Fruit fly (Drosophila melanogaster): Measurements from ENCODE around the gene CG6761.

The CG6761 gene

DNA sequence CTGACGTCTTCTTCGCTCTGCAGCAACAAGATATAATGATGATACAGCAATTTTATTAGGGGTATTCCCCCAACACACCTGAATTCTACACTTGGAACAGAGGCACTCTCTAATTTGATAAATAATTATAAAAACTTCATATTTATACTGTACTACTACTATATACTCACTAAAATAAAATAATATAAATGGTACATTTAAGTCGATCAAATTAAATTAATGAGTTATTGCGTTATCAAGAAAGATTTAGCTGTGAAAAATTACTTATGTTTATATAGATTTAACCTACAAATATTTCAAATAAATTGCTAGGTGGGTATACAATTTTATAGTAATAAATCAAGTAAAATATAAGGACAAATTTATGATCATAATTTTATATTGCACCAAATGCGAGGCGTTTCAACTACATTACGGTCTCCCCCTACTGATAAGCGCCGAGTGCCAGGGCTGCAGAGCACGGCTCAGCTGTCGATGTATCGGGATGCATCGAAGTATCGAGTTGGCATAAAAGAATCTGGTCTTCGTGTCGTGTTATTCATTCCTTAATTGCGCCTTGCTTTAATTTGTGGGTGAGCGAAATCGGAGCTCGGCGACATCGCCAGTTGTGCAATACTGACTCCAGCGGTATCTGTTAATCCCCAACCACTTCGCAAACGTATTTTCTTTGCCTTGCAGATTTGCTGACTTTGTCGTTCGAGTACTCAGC is 10.6 kb upstream of the CG6761 start, which contains the start of gene vsg (continued):
- TF ChIP-seq Ets65A (GFP tag) (peak; percentile 95), CG16815 (GFP tag; optimal IDR thresholded peaks at IDR 0.05) (peak; percentile 82), crol (GFP tag; IDR thresholded peaks at IDR 0.05) (no peak), Deaf1 (tag; optimal IDR thresholded peaks at IDR 0.05) (peak; percentile 57), aop (GFP tag; IDR thresholded peaks at IDR 0.05) (no peak), B-H2 (GFP tag; optimal IDR thresholded peaks at IDR 0.05) (peak; percentile 73), CG14441 (GFP tag; IDR thresholded peaks at IDR 0.05) (peak; percentile 50), CG34422 (GFP tag; IDR thresholded peaks at IDR 0.05) (peak; percentile 44), MTF-1 (GFP tag; optimal IDR thresholded peaks at IDR 0.05; ENCODE audit: borderline replicate concordance) (no peak), CG6689 (GFP tag; IDR thresholded peaks at IDR 0.05) (peak; percentile 85), Mrtf (GFP tag; IDR thresholded peaks at IDR 0.05) (no peak; the same call in 1 of the 3 replicates), NK7.1 (GFP tag; optimal IDR thresholded peaks at IDR 0.05) (no peak), CG9609 (GFP tag; optimal IDR thresholded peaks at IDR 0.05) (no peak), gem (tag; optimal IDR thresholded peaks at IDR 0.05) (peak; percentile 93), Nf-YC (tag; optimal IDR thresholded peaks at IDR 0.05) (peak; percentile 85), pho (GFP tag; optimal IDR thresholded peaks at IDR 0.05) (peak; percentile 57), CG42726 (GFP tag; IDR thresholded peaks at IDR 0.05; ENCODE audit: partially characterized antibody) (peak; percentile 93), zfh1 (GFP tag; IDR thresholded peaks at IDR 0.05) (peak; percentile 5; the same call in 1 of the 3 replicates), yki (optimal IDR thresholded peaks at IDR 0.05) (no peak), amos (GFP tag; IDR thresholded peaks at IDR 0.05; ENCODE audit: partially characterized antibody) (peak; percentile 97), Gug (GFP tag; IDR thresholded peaks at IDR 0.05) (peak; percentile 81; the same call in 3 of the 4 replicates), pfk (GFP tag; optimal IDR thresholded peaks at IDR 0.05) (no peak), CG14667 (GFP tag; IDR thresholded peaks at IDR 0.05) (peak; percentile 63), CG1603 (tag; optimal IDR thresholded peaks at IDR 0.05) (peak; percentile 67), hb (GFP tag; IDR thresholded peaks at IDR 0.05; ENCODE audit: partially characterized antibody) (peak; percentile 80), kah (GFP tag; optimal IDR thresholded peaks at IDR 0.05) (peak; percentile 61), CG15514 (GFP tag; optimal IDR thresholded peaks at IDR 0.05) (peak; percentile 38), ind (GFP tag; optimal IDR thresholded peaks at IDR 0.05) (peak; percentile 72), hbn (GFP tag; IDR thresholded peaks at IDR 0.05; ENCODE audit: partially characterized antibody) (peak; percentile 64), Aef1 (GFP tag; IDR thresholded peaks at IDR 0.05) (peak; percentile 55; the same call in 2 of the 3 replicates), ftz-f1 (GFP tag; optimal IDR thresholded peaks at IDR 0.05) (no peak), dimm (GFP tag; IDR thresholded peaks at IDR 0.05) (no peak), Atf6 (GFP tag; IDR thresholded peaks at IDR 0.05) (peak; percentile 50; the same call in 1 of the 2 replicates), ci (GFP tag; IDR thresholded peaks at IDR 0.05) (peak; percentile 16; the same call in 2 of the 3 replicates), CG4328 (GFP tag; optimal IDR thresholded peaks at IDR 0.05) (peak; percentile 79), sob (GFP tag; IDR thresholded peaks at IDR 0.05) (peak; percentile 79), CG13123 (GFP tag; optimal IDR thresholded peaks at IDR 0.05) (peak; percentile 15), Bdp1 (GFP tag; optimal IDR thresholded peaks at IDR 0.05) (no peak), pan (optimal IDR thresholded peaks at IDR 0.05) (no peak), pan (GFP tag; optimal IDR thresholded peaks at IDR 0.05 in 1 of 2, IDR thresholded peaks at IDR 0.05 in 1 of 2) (peak in 1 of 2 experiments; percentile 57), klu (GFP tag; IDR thresholded peaks at IDR 0.05) (peak; percentile 70), CG12071 (GFP tag; optimal IDR thresholded peaks at IDR 0.05) (no peak), ttk (GFP tag; IDR thresholded peaks at IDR 0.05) (peak; percentile 66), CG8944 (GFP tag; optimal IDR thresholded peaks at IDR 0.05) (no peak), ssp (GFP tag; IDR thresholded peaks at IDR 0.05) (peak; percentile 85), CG14050 (GFP tag; IDR thresholded peaks at IDR 0.05) (no peak), tll (GFP tag; optimal IDR thresholded peaks at IDR 0.05) (no peak), gcm2 (GFP tag; optimal IDR thresholded peaks at IDR 0.05) (peak; percentile 66), cwo (GFP tag; optimal IDR thresholded peaks at IDR 0.05) (peak; percentile 48), CG6683 (GFP tag; optimal IDR thresholded peaks at IDR 0.05) (peak; percentile 35)
